Worm (Caenorhabditis elegans): ENCODE results near the gene T24C12.3.

- no peak for TF ChIP-seq skn-1 (tag; optimal IDR thresholded peaks at IDR 0.05)
- TF ChIP-seq nhr-28 (tag; optimal IDR thresholded peaks at IDR 0.05) = no peak
- no peak for TF ChIP-seq fkh-10 (GFP tag; optimal IDR thresholded peaks at IDR 0.05)
- TF ChIP-seq sea-2 (GFP tag; optimal IDR thresholded peaks at IDR 0.05) = no peak
- TF ChIP-seq elt-2 (tag; optimal IDR thresholded peaks at IDR 0.05) = no peak
- no peak for TF ChIP-seq elt-3 (tag; optimal IDR thresholded peaks at IDR 0.05)
- no peak for TF ChIP-seq ceh-28 (tag; optimal IDR thresholded peaks at IDR 0.05)
- TF ChIP-seq nhr-12 (tag; optimal IDR thresholded peaks at IDR 0.05) = no peak
- no peak for TF ChIP-seq zag-1 (tag; optimal IDR thresholded peaks at IDR 0.05)
- TF ChIP-seq pha-4 (tag; optimal IDR thresholded peaks at IDR 0.05) = no peak
- TF ChIP-seq elt-1 (tag; optimal IDR thresholded peaks at IDR 0.05) = no peak
These were observed 6.2 kb downstream of the T24C12.3 start for ce11 chrX:2197444-2197843.

Data from whole organism, L3 larva.